Worm (Caenorhabditis elegans) whole organism, L4/young adult: ENCODE data around the gene F25D1.5.

ENCODE experiments used
- W03F9.2 ChIP-seq: fragments of 150-350 bp; optimal IDR thresholded peaks from 2 replicates; lab custom pipeline; 2014; ENCODE audit warnings: missing biosample characterization, missing genetic modification characterization
- dao-5 ChIP-seq: sonication (generic microtip); optimal IDR thresholded peaks from 2 replicates; lab custom pipeline; 2016; ENCODE audit warnings: missing genotype, missing genetic modification characterization, moderate library complexity, missing compliant biosample characterization
- him-1 ChIP-seq: sonication (generic microtip); optimal IDR thresholded peaks from 2 replicates; lab custom pipeline; 2016; ENCODE audit warnings: missing genotype, missing genetic modification reagents, missing genetic modification characterization, missing compliant biosample characterization

F25D1.5 gene

DNA sequence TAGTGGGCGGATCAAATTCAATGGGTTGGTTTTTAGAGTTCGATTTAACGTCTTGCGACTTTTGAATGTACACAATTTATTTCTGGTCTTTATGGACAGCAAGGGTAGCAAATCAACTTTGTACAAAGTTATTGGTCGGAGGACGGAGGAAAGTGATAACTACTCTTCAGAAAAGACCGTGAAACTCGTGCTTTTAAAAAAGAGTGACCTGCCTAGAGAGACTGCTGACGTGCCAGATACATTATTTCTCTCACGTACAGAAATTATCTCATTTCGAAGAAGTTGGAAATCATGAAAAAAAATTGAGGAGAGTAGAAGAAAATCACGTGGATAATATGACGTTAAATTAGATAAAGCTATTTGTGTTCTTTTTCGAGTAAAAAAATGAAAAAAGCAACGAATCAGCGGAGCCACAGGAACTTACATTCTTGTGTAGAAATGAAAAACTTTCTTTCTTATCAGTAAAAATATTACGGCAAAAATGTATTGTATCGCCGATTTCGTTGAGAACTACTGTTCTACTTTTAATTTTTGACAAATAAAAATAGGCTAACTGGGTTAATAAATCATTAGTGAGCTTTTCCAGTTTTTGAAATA lies 10.4 kb downstream of the F25D1.5 start, which contains the start of gene ppm-1.A:
ppm-1.A (minus strand) TSS at position 294 of the 597 bp plus-strand sequence.
- no peak for TF ChIP-seq dao-5 (tag; lab: Kevin White, UChicago)
- no peak for TF ChIP-seq W03F9.2
- TF ChIP-seq him-1 = no peak

DNA sequence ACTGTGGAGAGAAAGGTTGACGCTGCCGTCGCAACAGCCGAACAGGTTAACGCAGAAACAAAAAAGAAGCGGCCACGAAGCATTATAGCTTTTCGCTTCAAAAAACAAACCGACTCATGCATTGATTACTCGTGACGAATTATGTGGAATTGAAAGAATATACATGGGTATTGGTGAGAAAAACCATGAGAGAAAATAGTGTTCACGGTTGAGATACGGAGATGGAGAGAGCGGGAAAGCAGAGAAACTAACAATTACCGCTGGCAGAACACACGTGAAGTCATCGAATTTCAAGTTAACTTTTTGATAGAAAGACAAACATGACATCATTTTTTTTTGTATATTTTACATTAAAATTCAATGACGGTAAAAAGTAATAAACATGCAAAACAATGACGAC lies 11.3 kb downstream of the F25D1.5 start:
- TF ChIP-seq W03F9.2 (peak; percentile 20), him-1 (no peak), dao-5 (tag; lab: Kevin White, UChicago) (no peak)

DNA sequence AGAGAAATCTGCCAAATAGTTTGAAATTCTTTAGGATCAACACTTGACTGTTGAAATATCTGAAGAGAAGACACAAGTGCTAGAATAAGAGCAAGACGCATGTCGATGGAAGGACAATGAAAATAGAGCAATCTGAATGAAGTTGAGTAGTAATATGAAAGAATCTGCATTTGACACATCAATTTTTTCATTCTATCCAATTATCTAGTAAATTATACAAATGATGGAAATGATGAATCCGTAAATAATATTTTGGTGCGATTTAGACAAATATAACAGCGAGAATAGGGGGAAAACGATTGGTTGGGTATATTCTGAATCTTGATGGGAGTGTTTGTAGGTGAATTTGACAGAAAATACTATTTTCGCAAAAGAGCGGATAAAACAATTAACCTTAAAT lies 13.9 kb downstream of the F25D1.5 start, which contains the start of gene txt-10:
txt-10 (minus strand) TSS at position 101 of the 400 bp plus-strand sequence.
- TF ChIP-seq him-1 (no peak), W03F9.2 (no peak), dao-5 (tag; lab: Kevin White, UChicago) (no peak)

DNA sequence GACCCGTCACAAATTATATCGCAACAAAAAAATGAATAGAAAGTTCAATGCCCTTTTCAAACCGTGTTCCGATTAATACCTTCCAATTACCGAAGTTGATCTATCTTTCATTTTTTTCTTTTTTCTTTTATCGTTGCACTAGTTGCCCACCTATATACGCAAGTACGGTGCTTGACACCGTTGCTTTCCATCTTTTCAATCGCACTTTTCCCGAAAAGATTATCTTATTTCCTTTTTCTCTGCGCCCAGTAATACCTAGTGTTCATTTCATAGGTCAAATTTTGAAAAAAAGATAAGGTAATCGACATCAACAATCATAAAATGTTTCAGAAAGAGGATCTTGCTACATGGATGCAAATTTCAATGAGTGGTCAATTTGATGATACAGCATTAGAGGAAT lies 17.0 kb downstream of the F25D1.5 start:
- TF ChIP-seq W03F9.2 (no peak), dao-5 (tag; lab: Kevin White, UChicago) (no peak), him-1 (no peak)

DNA sequence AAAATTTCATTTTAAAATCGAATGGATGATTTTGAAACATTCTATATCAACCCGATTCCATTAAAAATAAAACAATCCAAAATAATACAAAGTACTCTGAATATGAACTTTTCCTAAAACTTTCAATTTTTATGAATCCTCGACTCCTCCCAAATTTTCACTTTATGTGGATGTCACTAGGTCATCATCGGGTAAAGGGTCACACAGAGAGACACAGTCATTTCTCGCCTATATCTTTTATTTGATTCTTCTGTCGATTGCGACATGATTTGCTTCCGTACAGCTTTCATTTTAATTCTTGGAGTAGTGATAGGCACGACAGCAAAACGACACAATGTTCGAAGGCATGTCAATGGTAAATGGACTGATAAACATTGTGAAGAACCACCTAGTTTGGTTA lies 18.1 kb downstream of the F25D1.5 start, which contains the start of gene F25D1.3:
F25D1.3 (plus strand) TSS at position 225 of the 400 bp plus-strand sequence.
- TF ChIP-seq dao-5 (tag; lab: Kevin White, UChicago) (no peak), W03F9.2 (no peak), him-1 (no peak)

DNA sequence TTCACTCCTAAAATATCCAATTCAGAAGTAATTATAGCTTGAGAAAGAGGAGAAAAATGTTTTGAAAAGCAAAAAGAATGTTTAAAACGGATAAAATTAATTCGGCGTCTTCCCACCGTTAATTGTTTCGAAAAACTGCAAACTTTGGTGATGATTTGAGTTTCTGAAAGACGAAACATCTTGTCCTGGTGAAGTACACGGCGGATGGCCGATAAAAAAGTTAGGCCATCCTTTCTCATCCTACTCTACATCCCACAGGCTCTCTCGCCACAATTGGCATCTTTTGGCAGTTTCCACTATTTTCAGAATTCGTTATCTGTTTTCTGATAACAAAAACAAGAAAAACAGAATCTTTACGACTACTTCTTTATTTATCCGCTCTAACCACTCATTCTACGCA lies 20.7 kb downstream of the F25D1.5 start, which contains the start of the genes C35A5.8 and hda-11:
C35A5.8 (minus strand) TSS at position 7 of the 400 bp plus-strand sequence.
hda-11 (plus strand) TSS at position 283 of the 400 bp plus-strand sequence.
- TF ChIP-seq dao-5 (tag; lab: Kevin White, UChicago) (no peak), him-1 (peak; percentile 47)

DNA sequence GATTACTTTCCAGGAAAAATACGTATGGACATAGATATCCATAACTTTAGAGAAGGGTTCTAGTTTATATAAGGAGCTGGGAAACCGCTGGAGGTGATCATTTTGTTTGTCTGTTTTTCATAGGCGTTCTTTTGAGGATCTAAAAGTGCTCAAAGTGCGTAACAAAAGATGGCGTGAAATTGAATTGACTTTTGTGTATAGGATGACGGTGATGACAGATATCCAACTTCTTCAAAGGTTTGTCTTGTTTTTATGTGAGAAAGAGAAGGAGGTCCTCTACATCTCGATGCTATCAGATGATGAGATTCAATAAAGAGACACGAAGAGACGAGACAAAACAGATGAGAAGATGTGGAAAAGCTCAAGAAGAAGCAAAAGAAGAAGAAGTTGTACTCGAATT lies 29.9 kb downstream of the F25D1.5 start:
- TF ChIP-seq W03F9.2 = no peak
- no peak for TF ChIP-seq him-1
- TF ChIP-seq dao-5 (tag; lab: Kevin White, UChicago) = no peak

DNA sequence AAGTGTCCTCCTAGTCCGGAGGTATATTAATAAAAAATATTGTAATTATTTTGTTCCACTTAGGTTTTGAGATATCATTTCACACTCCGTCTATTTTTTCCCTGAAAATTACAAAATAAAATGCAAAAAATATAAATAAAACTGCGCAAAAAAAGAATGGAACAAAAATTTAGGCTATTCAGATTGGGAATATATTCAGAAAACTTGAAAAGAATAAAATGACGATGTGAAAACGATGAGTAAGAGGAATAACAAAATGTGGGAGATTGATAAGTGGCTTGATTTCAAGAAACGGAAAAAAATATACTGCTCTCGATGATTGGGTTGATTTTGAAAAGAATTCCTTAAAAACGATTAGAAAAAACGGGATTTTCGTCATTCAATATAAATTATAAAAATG lies 32.3 kb downstream of the F25D1.5 start, which contains the start of gene dmsr-8:
dmsr-8 (minus strand) TSS at position 101 of the 400 bp plus-strand sequence.
- TF ChIP-seq dao-5 (tag; lab: Kevin White, UChicago) = no peak
- TF ChIP-seq him-1 = no peak
- no peak for TF ChIP-seq W03F9.2

DNA sequence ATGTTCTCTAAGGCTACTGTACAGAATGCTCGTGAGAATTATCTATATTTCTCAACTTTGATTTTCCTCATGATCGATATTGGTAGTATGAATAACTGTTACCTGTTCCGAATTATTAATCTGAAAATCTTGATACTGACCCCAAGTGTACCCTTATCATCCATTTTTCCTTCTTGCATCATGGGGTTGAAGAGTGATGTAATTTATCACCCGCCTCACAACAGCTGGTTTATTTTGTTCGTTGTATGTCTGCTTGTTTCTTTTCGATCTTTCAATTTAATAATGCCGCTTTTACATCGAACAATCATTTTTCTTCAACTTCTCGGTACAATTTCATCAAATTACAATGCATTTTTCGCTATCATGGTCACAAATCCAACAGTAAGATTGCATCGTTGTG lies 37.7 kb downstream of the F25D1.5 start, which contains the start of gene C35A5.6:
C35A5.6 (plus strand) TSS at position 283 of the 400 bp plus-strand sequence.
- no peak for TF ChIP-seq dao-5 (tag; lab: Kevin White, UChicago)
- no peak for TF ChIP-seq W03F9.2

DNA sequence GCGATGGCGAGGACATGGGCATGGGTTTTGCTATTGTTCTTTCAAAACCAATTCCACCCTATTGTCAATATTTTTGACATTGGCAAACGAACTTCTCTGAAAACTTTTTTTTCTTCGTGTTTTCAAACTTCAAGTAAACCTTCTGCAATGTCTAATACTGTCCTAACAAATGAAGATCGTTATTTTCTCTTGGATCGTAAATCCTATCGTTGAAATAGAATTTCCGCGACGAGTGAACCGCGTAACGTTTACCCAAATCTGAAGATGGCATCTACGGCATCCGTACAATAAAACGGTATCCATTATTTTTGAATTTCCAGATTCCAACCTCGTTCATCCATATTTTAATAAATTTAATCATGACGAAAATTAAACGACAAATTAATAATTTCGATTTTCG lies 41.0 kb downstream of the F25D1.5 start, which contains the start of gene C35A5.5:
C35A5.5 (plus strand) TSS at position 301 of the 400 bp plus-strand sequence.
- no peak for TF ChIP-seq him-1
- no peak for TF ChIP-seq W03F9.2
- no peak for TF ChIP-seq dao-5 (tag; lab: Kevin White, UChicago)

DNA sequence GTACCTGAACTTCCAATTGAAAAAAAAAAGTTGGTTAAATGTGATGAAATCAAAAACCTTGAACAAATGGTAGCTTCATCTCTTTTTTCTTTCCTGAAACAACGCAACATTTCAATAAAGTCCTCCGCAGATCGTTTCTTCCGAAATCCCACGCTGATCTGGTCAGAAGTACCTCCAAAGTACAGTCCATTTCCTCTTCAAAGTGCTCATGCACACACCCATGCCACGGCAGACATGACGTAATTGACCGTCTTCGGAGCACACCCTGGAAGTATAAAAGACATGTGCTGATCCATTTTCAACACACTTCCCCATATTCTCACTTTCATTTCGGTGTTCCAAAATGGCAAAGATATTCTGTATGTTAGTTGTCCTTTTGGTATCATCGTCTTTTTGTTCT lies 42.7 kb downstream of the F25D1.5 start, which contains the start of gene C35A5.10:
C35A5.10 (plus strand) TSS at position 301 of the 400 bp plus-strand sequence.
- TF ChIP-seq dao-5 (tag; lab: Kevin White, UChicago) = no peak
- no peak for TF ChIP-seq him-1
- no peak for TF ChIP-seq W03F9.2

DNA sequence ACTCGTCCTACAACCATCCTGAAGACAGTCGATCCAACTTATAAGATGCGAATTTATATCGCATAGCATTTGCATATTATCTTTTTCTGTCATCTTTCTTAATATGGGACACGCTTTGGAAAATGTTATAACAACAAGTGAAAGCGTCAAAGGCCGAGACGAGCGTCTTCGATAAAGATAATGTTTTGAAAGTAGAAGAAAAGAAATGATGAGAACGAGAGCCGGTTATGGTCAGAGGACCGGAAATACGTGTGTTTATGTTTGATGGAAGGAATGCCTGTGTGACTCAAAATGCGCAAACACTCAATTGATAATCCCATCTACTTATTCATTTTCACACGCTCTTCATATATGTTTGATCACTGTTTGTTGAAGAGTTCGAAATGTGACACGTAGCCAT lies 43.6 kb downstream of the F25D1.5 start, which contains the start of gene C35A5.11:
C35A5.11 (minus strand) TSS at position 101 of the 400 bp plus-strand sequence.
- no peak for TF ChIP-seq him-1
- TF ChIP-seq W03F9.2 = no peak
- no peak for TF ChIP-seq dao-5 (tag; lab: Kevin White, UChicago)

DNA sequence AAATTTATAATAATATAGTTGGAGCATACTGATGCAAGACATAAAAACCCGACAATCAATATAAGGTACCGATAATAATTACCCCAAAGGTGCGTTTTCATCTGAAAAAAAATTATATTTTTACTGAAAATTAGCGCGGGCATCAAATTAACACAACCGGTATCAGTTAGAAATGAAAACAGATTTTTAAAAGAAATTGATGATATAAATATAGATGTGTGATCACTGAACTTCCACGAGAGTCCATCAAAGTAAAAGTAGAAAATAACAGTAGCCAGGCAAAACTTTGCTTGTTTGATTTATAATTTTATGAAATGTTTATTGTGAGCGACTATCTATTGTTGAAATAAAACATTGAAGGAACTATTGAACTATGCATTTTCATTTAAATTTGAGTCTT lies 45.3 kb downstream of the F25D1.5 start, which contains the start of gene C35A5.3:
C35A5.3 (minus strand) TSS at position 101 of the 400 bp plus-strand sequence.
- TF ChIP-seq W03F9.2 (no peak), dao-5 (tag; lab: Kevin White, UChicago) (no peak), him-1 (no peak)

DNA sequence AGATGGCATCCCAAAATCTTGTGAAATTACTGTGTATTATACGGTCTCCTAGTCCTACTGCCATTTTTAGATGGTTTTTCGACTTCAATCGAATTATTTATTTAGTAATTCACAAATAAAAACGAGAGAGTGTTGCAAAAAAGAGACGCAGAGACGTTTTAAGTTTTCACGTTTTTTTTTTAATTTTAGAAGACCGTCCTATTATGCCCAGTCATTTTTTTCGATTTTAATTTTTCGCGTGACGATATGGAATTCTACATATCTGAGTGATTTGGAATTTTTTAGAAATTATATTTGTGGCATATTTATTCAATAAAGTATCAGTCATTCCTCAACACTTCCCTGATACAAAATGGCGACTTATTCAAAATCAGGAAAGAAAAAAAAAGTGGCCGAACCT lies 49.9 kb downstream of the F25D1.5 start, which contains the start of gene C35A5.4:
C35A5.4 (plus strand) TSS at position 301 of the 400 bp plus-strand sequence.
- TF ChIP-seq W03F9.2 = no peak
- no peak for TF ChIP-seq him-1
- TF ChIP-seq dao-5 (tag; lab: Kevin White, UChicago) = no peak
